Fruit fly (Drosophila melanogaster) whole organism, prepupa: ENCODE measurements around the gene Atg3.

Experiments used
- CG6854 ChIP-seq: fragments of 200-800 bp; sonication (Bioruptor generic); optimal IDR thresholded peaks from 2 replicates; lab custom pipeline; 2017; ENCODE audit warnings: missing biosample characterization, mild to moderate bottlenecking, missing genetic modification characterization
- CG8632 ChIP-seq: fragments of 200-800 bp; sonication (Bioruptor generic); optimal IDR thresholded peaks from 3 replicates; lab custom pipeline; 2016; ENCODE audit warnings: missing biosample characterization, missing genetic modification characterization
- Sox15 ChIP-seq: fragments of 200-800 bp; sonication (Bioruptor generic); optimal IDR thresholded peaks from 3 replicates; lab custom pipeline; 2016; ENCODE audit warnings: missing biosample characterization, missing genetic modification characterization

dm6 chr3L:18772014-18772560, 23.6 kb downstream of the Atg3 start:
- no peak for TF ChIP-seq Sox15
- no peak for TF ChIP-seq CG6854 (GFP tag; lab: Kevin White, UChicago)
- TF ChIP-seq CG8632 (GFP tag; lab: Kevin White, UChicago): no peak
